Fruit fly (Drosophila melanogaster): ENCODE measurements around the gene trol.

Gene trol

dm6 chrX:2440219-2440618, 105.0 kb downstream of the trol start:
- TF ChIP-seq CG7101 (tag; optimal IDR thresholded peaks at IDR 0.05), result no peak
- no peak for TF ChIP-seq Hr96 (GFP tag; optimal IDR thresholded peaks at IDR 0.05)
- no peak for TF ChIP-seq CG12768 (GFP tag; optimal IDR thresholded peaks at IDR 0.05)
- no peak for TF ChIP-seq kay (GFP tag; ENCODE audit: borderline replicate concordance)
- TF ChIP-seq pad (GFP tag; optimal IDR thresholded peaks at IDR 0.05), result no peak
- no peak for TF ChIP-seq Crg-1 (GFP tag; optimal IDR thresholded peaks at IDR 0.05)
- TF ChIP-seq toe (GFP tag; optimal IDR thresholded peaks at IDR 0.05), result no peak
- no peak for TF ChIP-seq ovo (GFP tag; optimal IDR thresholded peaks at IDR 0.05)
- TF ChIP-seq Clk (GFP tag; optimal IDR thresholded peaks at IDR 0.05), result no peak
- no peak for TF ChIP-seq CG7045 (GFP tag; optimal IDR thresholded peaks at IDR 0.05)
- TF ChIP-seq CG1620 (GFP tag; optimal IDR thresholded peaks at IDR 0.05), result no peak
- TF ChIP-seq CG5204 (GFP tag; optimal IDR thresholded peaks at IDR 0.05), result no peak
- TF ChIP-seq tj (GFP tag; optimal IDR thresholded peaks at IDR 0.05), result no peak
- no peak for TF ChIP-seq cnc (optimal IDR thresholded peaks at IDR 0.05)
- no peak for TF ChIP-seq Mnt (GFP tag; optimal IDR thresholded peaks at IDR 0.05)
- no peak for TF ChIP-seq bab1 (GFP tag; optimal IDR thresholded peaks at IDR 0.05)
- no peak for TF ChIP-seq cic (GFP tag; optimal IDR thresholded peaks at IDR 0.05)
- TF ChIP-seq CG11617 (GFP tag; optimal IDR thresholded peaks at IDR 0.05), result no peak

dm6 chrX:2434913-2435312, 110.3 kb downstream of the trol start:
- TF ChIP-seq CG33017 (tag; optimal IDR thresholded peaks at IDR 0.05) (no peak), Crg-1 (GFP tag; optimal IDR thresholded peaks at IDR 0.05) (no peak), CG11617 (GFP tag; optimal IDR thresholded peaks at IDR 0.05) (no peak), cic (GFP tag; optimal IDR thresholded peaks at IDR 0.05) (no peak)

dm6 chrX:2428903-2429302, 116.3 kb downstream of the trol start, which contains the start of gene gt:
TSS of gene gt (minus strand) at chrX:2428967.
- TF ChIP-seq Crg-1 (GFP tag; optimal IDR thresholded peaks at IDR 0.05) (no peak), Clk (GFP tag; optimal IDR thresholded peaks at IDR 0.05) (no peak), CG14711 (tag; optimal IDR thresholded peaks at IDR 0.05) (no peak), kay (GFP tag; ENCODE audit: borderline replicate concordance) (no peak), ovo (GFP tag; optimal IDR thresholded peaks at IDR 0.05) (no peak), pad (GFP tag; optimal IDR thresholded peaks at IDR 0.05) (no peak), CG33017 (tag; optimal IDR thresholded peaks at IDR 0.05) (no peak), cnc (optimal IDR thresholded peaks at IDR 0.05) (no peak), CG7045 (GFP tag; optimal IDR thresholded peaks at IDR 0.05) (no peak), toe (GFP tag; optimal IDR thresholded peaks at IDR 0.05) (no peak), CG1620 (GFP tag; optimal IDR thresholded peaks at IDR 0.05) (no peak), CG12768 (GFP tag; optimal IDR thresholded peaks at IDR 0.05) (no peak), bab1 (GFP tag; optimal IDR thresholded peaks at IDR 0.05) (no peak), CG11617 (GFP tag; optimal IDR thresholded peaks at IDR 0.05) (no peak), CG7101 (tag; optimal IDR thresholded peaks at IDR 0.05) (no peak), cic (GFP tag; optimal IDR thresholded peaks at IDR 0.05) (no peak), Hr96 (GFP tag; optimal IDR thresholded peaks at IDR 0.05) (no peak)

- no peak for TF ChIP-seq Clk (GFP tag; optimal IDR thresholded peaks at IDR 0.05)
- no peak for TF ChIP-seq cnc (optimal IDR thresholded peaks at IDR 0.05)
- TF ChIP-seq Crg-1 (GFP tag; optimal IDR thresholded peaks at IDR 0.05), result no peak
- TF ChIP-seq CG14711 (tag; optimal IDR thresholded peaks at IDR 0.05), result no peak
- no peak for TF ChIP-seq CG33017 (tag; optimal IDR thresholded peaks at IDR 0.05)
- no peak for TF ChIP-seq CG12768 (GFP tag; optimal IDR thresholded peaks at IDR 0.05)
- TF ChIP-seq kay (GFP tag; ENCODE audit: borderline replicate concordance), result no peak
- no peak for TF ChIP-seq CG7101 (tag; optimal IDR thresholded peaks at IDR 0.05)
- no peak for TF ChIP-seq cic (GFP tag; optimal IDR thresholded peaks at IDR 0.05)
- TF ChIP-seq CG1620 (GFP tag; optimal IDR thresholded peaks at IDR 0.05), result no peak
- no peak for TF ChIP-seq CG5204 (GFP tag; optimal IDR thresholded peaks at IDR 0.05)
- no peak for TF ChIP-seq ovo (GFP tag; optimal IDR thresholded peaks at IDR 0.05)
- no peak for TF ChIP-seq Mnt (GFP tag; optimal IDR thresholded peaks at IDR 0.05)
- no peak for TF ChIP-seq pad (GFP tag; optimal IDR thresholded peaks at IDR 0.05)
Observed at dm6 chrX:2425755-2426154, 119.5 kb downstream of the trol start, which contains the start of gene CG32797. TSS of gene CG32797 (minus strand) at chrX:2425855.

Data from whole organism, adult.